Worm (Caenorhabditis elegans) whole organism, young adult: Measurements from ENCODE around the gene his-70.

ENCODE experiments used
- B0035.1 ChIP-seq: sonication (generic microtip); optimal IDR thresholded peaks from 2 replicates; lab custom pipeline; 2016; ENCODE audit warnings: missing genetic modification characterization, mild to moderate bottlenecking, missing compliant biosample characterization, missing genotype, missing genetic modification reagents
- B0261.1 ChIP-seq: sonication (generic microtip); optimal IDR thresholded peaks from 2 replicates; lab custom pipeline; 2016; ENCODE audit warnings: mild to moderate bottlenecking, missing genetic modification characterization, moderate library complexity, missing compliant biosample characterization
- C06A6.2 ChIP-seq: fragments of 200-800 bp; sonication (Bioruptor generic); conservative IDR thresholded peaks from 2 replicates; pipeline ENCODE4 v1.3.6; 2022; ENCODE audit warnings: missing genetic modification characterization, missing compliant biosample characterization
- D2030.7 ChIP-seq: fragments of 200-800 bp; sonication (Bioruptor generic); IDR thresholded peaks from 2 replicates; pipeline ENCODE4 v1.3.6; 2022; ENCODE audit warnings: missing genetic modification reagents, missing genetic modification characterization, missing compliant biosample characterization
- F37B4.10 ChIP-seq: fragments of 200-800 bp; sonication (Bioruptor generic); IDR thresholded peaks from 2 replicates; pipeline ENCODE4 v1.3.6; 2022; ENCODE audit warnings: missing genetic modification characterization, missing compliant biosample characterization
- F39B2.1 ChIP-seq: fragments of 200-800 bp; sonication (Bioruptor generic); IDR thresholded peaks from 2 replicates; pipeline ENCODE4 v1.3.6; 2022; ENCODE audit warnings: missing genetic modification reagents, missing genetic modification characterization, missing compliant biosample characterization
- F57A8.1 ChIP-seq: fragments of 200-800 bp; sonication (Bioruptor generic); optimal IDR thresholded peaks from 2 replicates; lab custom pipeline; 2018; ENCODE audit warnings: mild to moderate bottlenecking, missing genetic modification characterization, moderate library complexity, missing compliant biosample characterization
- F57C9.4 ChIP-seq: sonication (generic microtip); optimal IDR thresholded peaks from 2 replicates; lab custom pipeline; 2017; ENCODE audit warnings: mild to moderate bottlenecking, missing genetic modification characterization, missing compliant biosample characterization
- K12H6.12 ChIP-seq: fragments of 200-800 bp; sonication (Bioruptor generic); optimal IDR thresholded peaks from 2 replicates; lab custom pipeline; 2018; ENCODE audit warnings: mild to moderate bottlenecking, missing genetic modification characterization, missing compliant biosample characterization
- T26A5.8 ChIP-seq: sonication (generic microtip); optimal IDR thresholded peaks from 2 replicates; lab custom pipeline; 2016; ENCODE audit warnings: missing genetic modification characterization, missing compliant biosample characterization
- Y53G8AR.9 ChIP-seq: fragments of 200-800 bp; sonication (Bioruptor generic); conservative IDR thresholded peaks from 2 replicates; pipeline ENCODE4 v1.3.6; 2022; ENCODE audit warnings: missing genetic modification reagents, missing genetic modification characterization, missing compliant biosample characterization
- Y56A3A.18 ChIP-seq: fragments of 200-800 bp; sonication (Bioruptor generic); IDR thresholded peaks from 2 replicates; pipeline ENCODE4 v1.3.6; 2022; ENCODE audit warnings: missing genetic modification reagents, missing genetic modification characterization, missing compliant biosample characterization
- Y79H2A.3 ChIP-seq: fragments of 200-800 bp; sonication (Bioruptor generic); conservative IDR thresholded peaks from 2 replicates; pipeline ENCODE4 v1.3.6; 2022; ENCODE audit warnings: missing genetic modification reagents, missing genetic modification characterization, missing compliant biosample characterization
- ZK185.1 ChIP-seq: sonication (generic microtip); optimal IDR thresholded peaks from 2 replicates; lab custom pipeline; 2016; ENCODE audit warnings: mild to moderate bottlenecking, missing genetic modification characterization, missing compliant biosample characterization; ENCODE audit not compliant: poor library complexity, severe bottlenecking
- aptf-2 ChIP-seq: fragments of 200-800 bp; sonication (Bioruptor generic); conservative IDR thresholded peaks from 2 replicates; pipeline ENCODE4 v1.3.6; 2022; ENCODE audit warnings: missing genetic modification reagents, missing genetic modification characterization, missing compliant biosample characterization
- attf-5 ChIP-seq: fragments of 200-800 bp; sonication (Bioruptor generic); optimal IDR thresholded peaks from 2 replicates; lab custom pipeline; 2018; ENCODE audit warnings: mild to moderate bottlenecking, missing genetic modification characterization, missing compliant biosample characterization
- attf-6 ChIP-seq: fragments of 200-800 bp; sonication (Bioruptor generic); IDR thresholded peaks from 2 replicates; pipeline ENCODE4 v1.3.6; 2022; ENCODE audit warnings: missing genetic modification reagents, missing genetic modification characterization, missing compliant biosample characterization
- bed-1 ChIP-seq: fragments of 200-800 bp; sonication (Bioruptor generic); IDR thresholded peaks from 2 replicates; pipeline ENCODE4 v1.3.6; 2022; ENCODE audit warnings: missing genetic modification reagents, missing genetic modification characterization, missing compliant biosample characterization
- ceh-100 ChIP-seq: fragments of 200-800 bp; sonication (Bioruptor generic); IDR thresholded peaks from 2 replicates; pipeline ENCODE4 v1.3.6; 2022; ENCODE audit warnings: missing genetic modification reagents, missing genetic modification characterization, missing compliant biosample characterization
- ceh-58 ChIP-seq: fragments of 200-800 bp; sonication (Bioruptor generic); IDR thresholded peaks from 2 replicates; pipeline ENCODE4 v1.3.6; 2022; ENCODE audit warnings: missing genetic modification characterization, missing compliant biosample characterization
- die-1 ChIP-seq: sonication (generic microtip); optimal IDR thresholded peaks from 2 replicates; lab custom pipeline; 2016; ENCODE audit warnings: missing genotype, mild to moderate bottlenecking, missing genetic modification characterization, missing compliant biosample characterization
- dpff-1 ChIP-seq: sonication (generic microtip); optimal IDR thresholded peaks from 2 replicates; lab custom pipeline; 2017; ENCODE audit warnings: mild to moderate bottlenecking, missing genetic modification characterization, missing compliant biosample characterization
- dpl-1 ChIP-seq: fragments of 150-350 bp; optimal IDR thresholded peaks from 2 replicates; lab custom pipeline; 2014; ENCODE audit warnings: missing biosample characterization, missing genetic modification reagents, missing genetic modification characterization
- egl-44 ChIP-seq: fragments of 200-800 bp; sonication (Bioruptor generic); IDR thresholded peaks from 2 replicates; pipeline ENCODE4 v1.3.6; 2022; ENCODE audit warnings: missing genetic modification reagents, missing genetic modification characterization, missing compliant biosample characterization
- egrh-3 ChIP-seq: fragments of 200-800 bp; sonication (Bioruptor generic); IDR thresholded peaks from 2 replicates; pipeline ENCODE4 v1.3.6; 2022; ENCODE audit warnings: missing genetic modification reagents, missing genetic modification characterization, missing compliant biosample characterization
- ekl-4 ChIP-seq: fragments of 200-800 bp; sonication (Bioruptor generic); IDR thresholded peaks from 2 replicates; pipeline ENCODE4 v1.3.6; 2022; ENCODE audit warnings: missing genetic modification reagents, missing genetic modification characterization, missing compliant biosample characterization
- fkh-3 ChIP-seq: sonication (generic microtip); optimal IDR thresholded peaks from 2 replicates; lab custom pipeline; 2016; ENCODE audit warnings: mild to moderate bottlenecking, missing genetic modification characterization, missing compliant biosample characterization
- him-1 ChIP-seq: sonication (generic microtip); optimal IDR thresholded peaks from 2 replicates; lab custom pipeline; 2016; ENCODE audit warnings: missing genotype, missing genetic modification reagents, missing genetic modification characterization, missing compliant biosample characterization
- hlh-12 ChIP-seq: sonication (generic microtip); optimal IDR thresholded peaks from 2 replicates; lab custom pipeline; 2016; ENCODE audit warnings: missing genetic modification characterization, missing compliant biosample characterization
- hrde-1 ChIP-seq: sonication (generic microtip); optimal IDR thresholded peaks from 2 replicates; lab custom pipeline; 2016; ENCODE audit warnings: missing genetic modification characterization, mild to moderate bottlenecking, missing compliant biosample characterization, moderate library complexity, missing genotype, missing genetic modification reagents, borderline replicate concordance
- lag-1 ChIP-seq: fragments of 200-800 bp; sonication (Bioruptor generic); IDR thresholded peaks from 2 replicates; pipeline ENCODE4 v1.3.6; 2022; ENCODE audit warnings: missing genetic modification reagents, missing genetic modification characterization, missing compliant biosample characterization
- let-607 ChIP-seq, 2 experiments: fragments of 200-800 bp in 1 of 2; sonication (Bioruptor generic) in 1 of 2; sonication (generic microtip) in 1 of 2; optimal IDR thresholded peaks; 2 replicates each; lab custom pipeline; 2016 to 2018; ENCODE audit warnings: mild to moderate bottlenecking in 2 of 2, missing compliant biosample characterization in 2 of 2, missing genetic modification characterization in 2 of 2, moderate library complexity in 2 of 2, missing genotype in 1 of 2
- lin-26 ChIP-seq: fragments of 200-800 bp; sonication (Bioruptor generic); IDR thresholded peaks from 2 replicates; pipeline ENCODE4 v1.3.6; 2022; ENCODE audit warnings: missing genetic modification reagents, missing genetic modification characterization, missing compliant biosample characterization
- lin-40 ChIP-seq: sonication (generic microtip); optimal IDR thresholded peaks from 2 replicates; lab custom pipeline; 2016; ENCODE audit warnings: missing genetic modification characterization, mild to moderate bottlenecking, missing compliant biosample characterization, missing genotype, missing genetic modification reagents
- lsl-1 ChIP-seq: fragments of 200-800 bp; sonication (Bioruptor generic); optimal IDR thresholded peaks from 2 replicates; lab custom pipeline; 2018; ENCODE audit warnings: mild to moderate bottlenecking, missing genetic modification characterization, moderate library complexity, missing compliant biosample characterization
- madf-6 ChIP-seq: fragments of 200-800 bp; sonication (Bioruptor generic); IDR thresholded peaks from 2 replicates; pipeline ENCODE4 v1.3.6; 2022; ENCODE audit warnings: missing genetic modification reagents, missing genetic modification characterization, missing compliant biosample characterization
- madf-8 ChIP-seq: fragments of 200-800 bp; sonication (Bioruptor generic); conservative IDR thresholded peaks from 2 replicates; pipeline ENCODE4 v1.3.6; 2022; ENCODE audit warnings: missing genetic modification reagents, missing genetic modification characterization, missing compliant biosample characterization
- mes-4 ChIP-seq: sonication (generic microtip); optimal IDR thresholded peaks from 2 replicates; lab custom pipeline; 2016; ENCODE audit warnings: missing genotype, missing genetic modification characterization, missing compliant biosample characterization
- mxl-1 ChIP-seq: sonication (generic microtip); optimal IDR thresholded peaks from 2 replicates; lab custom pipeline; 2016; ENCODE audit warnings: missing genetic modification characterization, missing compliant biosample characterization
- nfyb-1 ChIP-seq: fragments of 200-800 bp; sonication (Bioruptor generic); IDR thresholded peaks from 2 replicates; pipeline ENCODE4 v1.3.6; 2022; ENCODE audit warnings: missing genetic modification reagents, missing genetic modification characterization, missing compliant biosample characterization
- nhr-120 ChIP-seq: fragments of 200-800 bp; sonication (Bioruptor generic); IDR thresholded peaks from 2 replicates; pipeline ENCODE4 v1.3.6; 2022; ENCODE audit warnings: missing genetic modification characterization, missing compliant biosample characterization
- nhr-80 ChIP-seq: sonication (generic microtip); optimal IDR thresholded peaks from 2 replicates; lab custom pipeline; 2016; ENCODE audit warnings: missing genetic modification characterization, missing compliant biosample characterization
- pbrm-1 ChIP-seq: fragments of 200-800 bp; sonication (Bioruptor generic); IDR thresholded peaks from 2 replicates; pipeline ENCODE4 v1.3.6; 2022; ENCODE audit warnings: missing genetic modification reagents, missing genetic modification characterization, missing compliant biosample characterization
- pha-4 ChIP-seq: fragments of 150-350 bp; sonication (generic microtip); optimal IDR thresholded peaks from 2 replicates; lab custom pipeline; 2014; ENCODE audit warnings: missing biosample characterization, missing genetic modification reagents, missing genetic modification characterization
- sdz-38 ChIP-seq: sonication (generic microtip); optimal IDR thresholded peaks from 2 replicates; lab custom pipeline; 2016; ENCODE audit warnings: missing genotype, missing genetic modification characterization, missing compliant biosample characterization
- sea-2 ChIP-seq: fragments of 200-800 bp; sonication (Bioruptor generic); IDR thresholded peaks from 2 replicates; pipeline ENCODE4 v1.3.6; 2022; ENCODE audit warnings: missing genetic modification characterization, missing compliant biosample characterization
- tbp1 ChIP-seq: fragments of 200-800 bp; sonication (Bioruptor generic); optimal IDR thresholded peaks from 2 replicates; lab custom pipeline; 2018; ENCODE audit warnings: mild to moderate bottlenecking, missing genetic modification characterization, missing compliant biosample characterization
- unc-62 ChIP-seq: fragments of 150-350 bp; optimal IDR thresholded peaks from 2 replicates; lab custom pipeline; 2014; ENCODE audit warnings: missing biosample characterization, missing genetic modification reagents, missing genetic modification characterization
- ztf-18 ChIP-seq: sonication (generic microtip); optimal IDR thresholded peaks from 2 replicates; lab custom pipeline; 2016; ENCODE audit warnings: missing genotype, mild to moderate bottlenecking, missing genetic modification characterization, missing compliant biosample characterization
- ztf-28 ChIP-seq: fragments of 200-800 bp; sonication (Bioruptor generic); IDR thresholded peaks from 2 replicates; pipeline ENCODE4 v1.3.6; 2022; ENCODE audit warnings: missing genetic modification reagents, missing genetic modification characterization, missing compliant biosample characterization

his-70 gene

DNA sequence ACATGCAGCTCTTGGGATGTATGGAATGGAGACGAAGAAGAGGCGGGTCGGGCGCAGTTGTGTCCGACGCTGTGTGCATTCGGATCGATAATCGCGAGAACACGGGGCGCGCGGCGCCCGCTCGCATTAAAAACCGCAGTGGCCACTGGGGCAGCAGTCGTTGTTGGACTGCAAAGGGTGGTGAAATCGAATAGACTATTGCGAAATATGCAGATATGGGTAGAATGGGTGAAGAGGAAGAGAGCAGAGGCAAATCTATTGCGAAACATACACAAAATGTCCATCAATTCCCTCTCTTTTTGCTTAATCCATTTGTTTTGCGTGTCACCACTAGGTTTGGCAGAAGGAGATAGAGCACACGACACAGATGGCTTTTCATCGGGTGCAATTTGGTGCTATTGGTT is 41.8 kb downstream of the his-70 start (continued):
- TF ChIP-seq dpff-1 (tag; lab: Kevin White, UChicago) (no peak), ztf-28 (GFP tag; lab: Robert Waterston, UW) (no peak), B0035.1 (tag; lab: Kevin White, UChicago) (no peak), madf-6 (no peak), ekl-4 (GFP tag; lab: Robert Waterston, UW) (no peak), madf-8 (GFP tag; lab: Robert Waterston, UW) (no peak), attf-6 (GFP tag; lab: Robert Waterston, UW) (no peak), C06A6.2 (peak; percentile 40; the same call in 1 of the 2 replicates), lag-1 (GFP tag; lab: Robert Waterston, UW) (no peak), F57A8.1 (no peak), dpl-1 (GFP tag; lab: Kevin White, UChicago) (no peak), Y53G8AR.9 (GFP tag; lab: Robert Waterston, UW) (no peak), lsl-1 (GFP tag; lab: Kevin White, UChicago) (no peak), ceh-58 (no peak), nhr-80 (tag; lab: Kevin White, UChicago) (no peak), nhr-120 (no peak), him-1 (no peak), T26A5.8 (tag; lab: Kevin White, UChicago) (no peak), ZK185.1 (tag; lab: Kevin White, UChicago) (no peak), die-1 (tag; lab: Kevin White, UChicago) (no peak), attf-5 (GFP tag; lab: Kevin White, UChicago) (peak; percentile 86), sea-2 (GFP tag; lab: Robert Waterston, UW) (no peak), F39B2.1 (no peak), let-607 (tag; optimal IDR thresholded peaks at IDR 0.05; lab: Kevin White, UChicago) (peak; percentile 13 to 21), F57C9.4 (tag; lab: Kevin White, UChicago) (no peak), egrh-3 (GFP tag; lab: Robert Waterston, UW) (no peak), fkh-3 (tag; lab: Kevin White, UChicago) (no peak), pha-4 (tag; lab: Kevin White, UChicago) (no peak), nfyb-1 (peak; percentile 76), hrde-1 (no peak), F37B4.10 (GFP tag; lab: Robert Waterston, UW) (no peak), sdz-38 (tag; lab: Kevin White, UChicago) (no peak), aptf-2 (no peak), mes-4 (tag; lab: Kevin White, UChicago) (no peak), lin-26 (0 out of 2 replicates have a peak, but pooled peaks have one; percentile 30), ztf-18 (tag; lab: Kevin White, UChicago) (peak; percentile 31), B0261.1 (tag; lab: Kevin White, UChicago) (no peak), unc-62 (GFP tag; lab: Kevin White, UChicago) (peak; percentile 76), hlh-12 (tag; lab: Kevin White, UChicago) (no peak), Y56A3A.18 (no peak), bed-1 (GFP tag; lab: Robert Waterston, UW) (no peak), Y79H2A.3 (GFP tag; lab: Robert Waterston, UW) (no peak), tbp1 (GFP tag; lab: Kevin White, UChicago) (no peak), egl-44 (no peak), pbrm-1 (GFP tag; lab: Robert Waterston, UW) (peak; percentile 53; the same call in 1 of the 2 replicates), ceh-100 (GFP tag; lab: Robert Waterston, UW) (no peak), mxl-1 (tag; lab: Kevin White, UChicago) (no peak), D2030.7 (GFP tag; lab: Robert Waterston, UW) (no peak), K12H6.12 (peak; percentile 83), lin-40 (tag; lab: Kevin White, UChicago) (peak; percentile 11)
